Fruit fly (Drosophila melanogaster): ENCODE data around the gene okr.
A peak's percentile ranks its signal among the peaks of the same experiment; 100 is the strongest.

okr gene

DNA sequence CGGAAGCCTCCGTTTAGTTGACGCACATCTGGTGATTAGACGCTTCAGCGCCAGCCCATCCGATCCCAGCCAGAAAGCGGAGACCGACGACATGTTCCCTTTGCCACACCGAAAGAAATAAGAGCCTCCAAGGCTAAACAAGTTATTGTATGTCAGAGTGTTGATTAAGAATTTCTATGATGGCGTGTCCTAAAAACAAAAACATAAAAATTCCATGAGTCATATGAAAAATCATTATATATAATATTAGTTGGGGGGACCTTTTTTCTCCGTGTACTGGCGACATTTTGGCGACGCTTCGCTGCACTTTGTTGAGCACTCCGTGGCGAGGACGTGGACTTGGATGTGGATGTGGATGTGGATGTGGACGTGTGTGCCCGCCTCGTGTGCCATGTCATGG lies 20.2 kb upstream of the okr start (continued):
- TF ChIP-seq CG11294 (GFP tag; IDR thresholded peaks at IDR 0.05) (peak; percentile 62; the same call in 1 of the 2 replicates), CG6276 (GFP tag; optimal IDR thresholded peaks at IDR 0.05) (peak; percentile 72), CG16779 (tag; optimal IDR thresholded peaks at IDR 0.05) (peak; percentile 18), Hr38 (GFP tag; optimal IDR thresholded peaks at IDR 0.05) (no peak), OdsH (GFP tag; optimal IDR thresholded peaks at IDR 0.05) (no peak), dsx (GFP tag; optimal IDR thresholded peaks at IDR 0.05; ENCODE audit: poor library complexity, severe bottlenecking) (peak; percentile 38), CG11902 (GFP tag; optimal IDR thresholded peaks at IDR 0.05) (no peak), Blimp-1 (GFP tag; optimal IDR thresholded peaks at IDR 0.05) (no peak), CG34406 (GFP tag; optimal IDR thresholded peaks at IDR 0.05) (peak; percentile 35), CG3032 (tag; optimal IDR thresholded peaks at IDR 0.05) (peak; percentile 33), Hr39 (GFP tag; optimal IDR thresholded peaks at IDR 0.05) (peak; percentile 48), CG8119 (GFP tag; IDR thresholded peaks at IDR 0.05) (peak; percentile 76), fd59A (GFP tag; optimal IDR thresholded peaks at IDR 0.05) (peak; percentile 27)

DNA sequence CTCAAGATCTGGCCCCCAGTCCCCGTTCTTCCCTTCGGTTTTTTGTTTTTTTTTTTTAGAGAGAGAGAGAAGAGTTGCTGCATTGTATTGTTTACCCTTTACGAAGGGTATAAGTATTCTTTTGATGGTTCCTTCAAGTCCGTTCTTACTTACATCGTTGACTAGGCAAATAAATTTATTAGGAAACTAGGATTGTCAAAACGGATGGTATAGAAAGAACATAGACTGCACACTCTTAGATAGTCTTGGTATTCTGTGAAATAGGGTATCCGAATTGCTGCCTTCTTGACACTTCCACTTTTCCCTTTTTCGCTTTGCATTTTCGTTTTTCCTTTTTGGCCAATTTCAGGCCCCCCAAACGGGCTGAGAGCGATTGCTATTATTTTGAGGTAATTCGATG lies 18.9 kb upstream of the okr start:
- TF ChIP-seq Eip78C (GFP tag) (peak; percentile 96), fd85E (GFP tag; optimal IDR thresholded peaks at IDR 0.05) (peak; percentile 13), CG32006 (GFP tag; optimal IDR thresholded peaks at IDR 0.05) (peak; percentile 47), cyc (GFP tag; optimal IDR thresholded peaks at IDR 0.05) (peak; percentile 88), CG11294 (GFP tag; IDR thresholded peaks at IDR 0.05) (no peak), Ets21C (GFP tag; optimal IDR thresholded peaks at IDR 0.05) (peak; percentile 81), dac (GFP tag; optimal IDR thresholded peaks at IDR 0.05) (no peak), fkh (GFP tag; optimal IDR thresholded peaks at IDR 0.05) (no peak), fd59A (GFP tag; optimal IDR thresholded peaks at IDR 0.05) (peak; percentile 71), CG6163 (GFP tag; IDR thresholded peaks at IDR 0.05) (peak; percentile 70), CG11902 (GFP tag; optimal IDR thresholded peaks at IDR 0.05) (peak; percentile 77), Ets96B (tag; optimal IDR thresholded peaks at IDR 0.05) (peak; percentile 76), CG3032 (tag; optimal IDR thresholded peaks at IDR 0.05) (peak; percentile 73), acj6 (GFP tag; optimal IDR thresholded peaks at IDR 0.05) (peak; percentile 83), Lpt (GFP tag; optimal IDR thresholded peaks at IDR 0.05) (peak; percentile 23), CG10631 (GFP tag; optimal IDR thresholded peaks at IDR 0.05) (peak; percentile 81), topi (GFP tag; optimal IDR thresholded peaks at IDR 0.05) (peak; percentile 88), Hr4 (GFP tag; optimal IDR thresholded peaks at IDR 0.05) (peak; percentile 1), Hr39 (GFP tag; optimal IDR thresholded peaks at IDR 0.05) (peak; percentile 90), CG34406 (GFP tag; optimal IDR thresholded peaks at IDR 0.05) (peak; percentile 81), vri (GFP tag; optimal IDR thresholded peaks at IDR 0.05) (peak; percentile 65), CG8632 (GFP tag; optimal IDR thresholded peaks at IDR 0.05) (peak; percentile 79), CG6276 (GFP tag; optimal IDR thresholded peaks at IDR 0.05) (no peak), eg (GFP tag; IDR thresholded peaks at IDR 0.05) (0 out of 3 replicates have a peak, but pooled peaks have one; percentile 19), salr (GFP tag; optimal IDR thresholded peaks at IDR 0.05) (peak; percentile 27 to 68), CG16779 (tag; optimal IDR thresholded peaks at IDR 0.05) (peak; percentile 40), Eip75B (GFP tag; optimal IDR thresholded peaks at IDR 0.05) (peak; percentile 84), CG7368 (GFP tag; optimal IDR thresholded peaks at IDR 0.05) (peak; percentile 76), svp (GFP tag) (peak; percentile 94), dsx (GFP tag; optimal IDR thresholded peaks at IDR 0.05; ENCODE audit: poor library complexity, severe bottlenecking) (peak; percentile 76), CG10669 (GFP tag; optimal IDR thresholded peaks at IDR 0.05) (peak; percentile 74), Sox102F (GFP tag; optimal IDR thresholded peaks at IDR 0.05) (peak; percentile 85), Sox15 (GFP tag; optimal IDR thresholded peaks at IDR 0.05) (peak; percentile 76), CG8119 (GFP tag; IDR thresholded peaks at IDR 0.05) (peak; percentile 50; the same call in 1 of the 3 replicates), CG4318 (GFP tag; optimal IDR thresholded peaks at IDR 0.05) (no peak), CG31627 (GFP tag; optimal IDR thresholded peaks at IDR 0.05) (peak; percentile 91), Eip93F (GFP tag; optimal IDR thresholded peaks at IDR 0.05) (peak; percentile 50), Smox (GFP tag; optimal IDR thresholded peaks at IDR 0.05) (peak; percentile 83), CG6808 (GFP tag; optimal IDR thresholded peaks at IDR 0.05) (peak; percentile 53), CG11762 (GFP tag; optimal IDR thresholded peaks at IDR 0.05; ENCODE audit: insufficient read depth) (peak; percentile 62), CG1621 (tag; optimal IDR thresholded peaks at IDR 0.05) (peak; percentile 68), ss (GFP tag; optimal IDR thresholded peaks at IDR 0.05) (peak; percentile 45 to 80), Sox14 (GFP tag; optimal IDR thresholded peaks at IDR 0.05) (peak; percentile 80), CG6854 (GFP tag; optimal IDR thresholded peaks at IDR 0.05) (peak; percentile 63), lz (GFP tag; optimal IDR thresholded peaks at IDR 0.05) (peak; percentile 85)
